Fruit fly (Drosophila melanogaster): ENCODE results near the gene 7B2.
A peak's percentile ranks its signal among the peaks of the same experiment; 100 is the strongest.

DNA sequence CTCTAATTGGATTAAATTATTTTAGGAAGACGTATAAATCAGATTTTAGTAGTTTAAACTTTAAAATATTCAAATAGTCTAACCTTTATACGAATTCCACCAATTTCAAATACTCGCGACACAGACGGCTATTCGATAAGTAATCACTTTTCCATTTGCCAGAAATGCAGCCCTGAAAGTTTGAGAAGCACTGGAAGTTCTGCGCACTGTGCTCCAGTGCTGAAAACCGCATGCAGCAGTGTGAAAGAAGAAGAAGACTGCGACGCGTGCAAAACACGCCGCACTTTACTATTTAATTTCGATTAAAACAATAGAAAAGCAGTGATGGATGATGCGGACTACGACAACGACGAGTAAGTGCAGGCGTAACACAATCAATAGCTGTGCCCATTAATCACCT is 5.0 kb upstream of the 7B2 start, which contains the start of gene Polr2F:
- no peak for TF ChIP-seq Sin3A (optimal IDR thresholded peaks at IDR 0.05)
- peak; percentile 1 for TF ChIP-seq psq (optimal IDR thresholded peaks at IDR 0.05)
- no peak for TF ChIP-seq ttk (optimal IDR thresholded peaks at IDR 0.05)
- no peak for TF ChIP-seq insv (optimal IDR thresholded peaks at IDR 0.05)
- no peak for TF ChIP-seq h (optimal IDR thresholded peaks at IDR 0.05)
